Worm (Caenorhabditis elegans) whole organism, L4 larva: ENCODE measurements around the gene mel-11.

Source experiments
- lin-15B ChIP-seq: fragments of 150-350 bp; sonication (generic microtip); optimal IDR thresholded peaks from 3 replicates; lab custom pipeline; 2014; ENCODE audit warnings: missing biosample characterization, missing genetic modification characterization
- nhr-77 ChIP-seq: fragments of 150-350 bp; optimal IDR thresholded peaks from 2 replicates; lab custom pipeline; 2014; ENCODE audit warnings: missing biosample characterization, missing genetic modification characterization
- unc-130 ChIP-seq: sonication (generic microtip); optimal IDR thresholded peaks from 2 replicates; lab custom pipeline; 2016; ENCODE audit warnings: missing genetic modification reagents, missing genetic modification characterization, missing compliant biosample characterization
- unc-62 ChIP-seq, 3 experiments: fragments of 150-350 bp in 1 of 3; sonication (generic microtip); optimal IDR thresholded peaks in 2 of 3; peaks in 1 of 3; 1 replicate in 1 of 3; 2 replicates in 2 of 3; lab custom pipeline; 2014 to 2017; ENCODE audit warnings: missing biosample characterization in 3 of 3, missing genetic modification characterization in 3 of 3, missing genetic modification reagents in 3 of 3, missing genotype in 1 of 3
- zip-11 ChIP-seq: fragments of 200-800 bp; sonication (Bioruptor generic); IDR thresholded peaks from 2 replicates; pipeline ENCODE4 v1.3.6; 2022; ENCODE audit warnings: missing genetic modification characterization, missing compliant biosample characterization

DNA sequence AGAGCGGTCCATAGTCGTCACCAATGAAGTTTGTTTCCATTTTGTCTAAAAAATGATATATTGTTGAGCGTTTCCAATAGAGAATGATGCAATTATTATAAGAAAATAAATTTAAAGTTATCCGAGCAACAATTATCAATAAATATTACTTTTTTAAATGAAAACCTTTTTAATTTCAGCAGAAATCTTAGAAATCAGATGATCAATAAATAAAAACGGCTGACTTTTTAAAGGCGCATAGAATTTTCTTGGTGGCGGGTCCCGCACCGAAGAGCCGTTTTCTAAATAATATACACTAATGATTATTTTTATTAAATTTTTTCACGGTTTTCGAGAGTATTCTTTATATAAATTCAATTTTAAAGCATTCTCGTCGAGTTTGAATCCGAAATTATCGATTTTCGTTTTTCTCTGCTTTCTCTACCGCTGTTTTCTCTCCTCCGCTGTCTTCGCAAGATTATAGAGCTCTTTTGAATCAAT is 35.4 kb upstream of the mel-11 start, which contains the start of gene rab-39:
- no peak for TF ChIP-seq unc-130 (GFP tag; lab: Kevin White, UChicago)
- no peak for TF ChIP-seq lin-15B (tag; lab: Kevin White, UChicago)
- TF ChIP-seq unc-62 (GFP tag; optimal IDR thresholded peaks at IDR 0.05 in 1 of 2; lab: Kevin White, UChicago): no peak
- TF ChIP-seq unc-62 (tag; optimal IDR thresholded peaks at IDR 0.05; lab: Kevin White, UChicago): no peak
- TF ChIP-seq nhr-77 (tag; lab: Kevin White, UChicago): no peak
- TF ChIP-seq zip-11: no peak
